Worm (Caenorhabditis elegans) whole organism, midembryonic: ENCODE results near the gene C46C2.3.

Experiments
- T22C8.4 ChIP-seq: fragments of 200-800 bp; sonication (Bioruptor generic); IDR thresholded peaks from 2 replicates; pipeline ENCODE4 v1.3.6; 2022; ENCODE audit warnings: missing genetic modification characterization, missing compliant biosample characterization
- cog-1 ChIP-seq: sonication (generic microtip); optimal IDR thresholded peaks from 2 replicates; lab custom pipeline; 2016; ENCODE audit warnings: missing genetic modification characterization, missing compliant biosample characterization
- flt-1 ChIP-seq: fragments of 200-800 bp; sonication (Bioruptor generic); IDR thresholded peaks from 2 replicates; pipeline ENCODE4 v1.3.6; 2022; ENCODE audit warnings: missing genetic modification characterization, missing compliant biosample characterization
- klf-2 ChIP-seq: fragments of 200-800 bp; sonication (Bioruptor generic); conservative IDR thresholded peaks from 2 replicates; pipeline ENCODE4 v1.3.6; 2022; ENCODE audit warnings: missing genetic modification reagents, missing genetic modification characterization, missing compliant biosample characterization
- med-1 ChIP-seq: sonication (generic microtip); optimal IDR thresholded peaks from 2 replicates; lab custom pipeline; 2017; ENCODE audit warnings: missing genetic modification characterization, mild to moderate bottlenecking, missing compliant biosample characterization, antibody characterized with exemption, missing genetic modification reagents; ENCODE audit not compliant: insufficient read depth
- ref-1 ChIP-seq: fragments of 200-800 bp; sonication (Bioruptor generic); conservative IDR thresholded peaks from 2 replicates; pipeline ENCODE4 v1.3.6; 2022; ENCODE audit warnings: missing genetic modification reagents, missing genetic modification characterization, missing compliant biosample characterization
- tab-1 ChIP-seq: fragments of 200-800 bp; sonication (Bioruptor generic); IDR thresholded peaks from 2 replicates; pipeline ENCODE4 v1.3.6; 2022; ENCODE audit warnings: missing genetic modification characterization, missing compliant biosample characterization
- ztf-23 ChIP-seq: fragments of 200-800 bp; sonication (Bioruptor generic); IDR thresholded peaks from 2 replicates; pipeline ENCODE4 v1.3.6; 2022; ENCODE audit warnings: missing genetic modification reagents, missing genetic modification characterization, missing compliant biosample characterization
- ztf-29 ChIP-seq: fragments of 200-800 bp; sonication (Bioruptor generic); IDR thresholded peaks from 2 replicates; pipeline ENCODE4 v1.3.6; 2022; ENCODE audit warnings: missing genetic modification reagents, missing genetic modification characterization, missing compliant biosample characterization

C46C2.3 gene

ce11 chrIV:9199939-9200202 lies 25.1 kb upstream of the C46C2.3 start, which contains the start of gene wnk-1:
TSS of gene wnk-1 (plus strand) at chrIV:9200103.
- no peak for TF ChIP-seq med-1 (GFP tag; lab: Kevin White, UChicago)

DNA sequence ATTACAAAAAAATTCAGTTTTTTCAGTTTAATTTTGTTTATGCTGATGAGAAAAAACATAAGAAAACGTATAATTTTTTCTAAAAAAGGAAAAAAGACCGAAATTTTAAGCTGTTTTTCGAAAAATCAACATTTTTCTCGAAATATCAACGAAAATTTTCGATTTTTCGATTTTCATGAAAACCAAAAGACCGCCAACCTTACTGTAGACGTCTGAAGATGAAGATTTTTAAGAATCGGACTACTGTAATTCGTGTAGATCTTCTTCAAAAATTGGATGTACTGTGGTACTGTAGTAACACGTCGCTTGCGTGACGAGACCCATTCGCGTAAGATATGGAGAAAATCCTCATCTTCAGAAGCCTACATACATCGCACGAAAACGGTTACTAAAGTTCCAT lies 14.1 kb upstream of the C46C2.3 start:
- TF ChIP-seq ztf-23: no peak
- no peak for TF ChIP-seq cog-1 (tag; lab: Kevin White, UChicago)
- no peak for TF ChIP-seq ref-1 (GFP tag; lab: Robert Waterston, UW)

ce11 chrIV:9212121-9212520 lies 12.8 kb upstream of the C46C2.3 start, which contains the start of gene C46C2.6:
TSS of gene C46C2.6 (plus strand) at chrIV:9212421.
- TF ChIP-seq cog-1 (tag; lab: Kevin White, UChicago) (no peak), tab-1 (no peak), T22C8.4 (GFP tag; lab: Robert Waterston, UW) (no peak), ztf-23 (no peak), med-1 (GFP tag; lab: Kevin White, UChicago) (no peak), ref-1 (GFP tag; lab: Robert Waterston, UW) (no peak), flt-1 (no peak), ztf-29 (no peak), klf-2 (no peak)

- TF ChIP-seq cog-1 (tag; lab: Kevin White, UChicago) (no peak), med-1 (GFP tag; lab: Kevin White, UChicago) (no peak), ref-1 (GFP tag; lab: Robert Waterston, UW) (no peak), klf-2 (no peak), ztf-29 (no peak), ztf-23 (no peak), tab-1 (no peak), flt-1 (no peak), T22C8.4 (GFP tag; lab: Robert Waterston, UW) (no peak)
Observed at ce11 chrIV:9214823-9215222, 10.1 kb upstream of the C46C2.3 start.

- TF ChIP-seq tab-1: no peak
- TF ChIP-seq T22C8.4 (GFP tag; lab: Robert Waterston, UW): no peak
- no peak for TF ChIP-seq flt-1
- no peak for TF ChIP-seq med-1 (GFP tag; lab: Kevin White, UChicago)
- no peak for TF ChIP-seq cog-1 (tag; lab: Kevin White, UChicago)
- TF ChIP-seq ref-1 (GFP tag; lab: Robert Waterston, UW): no peak
- TF ChIP-seq klf-2: no peak
- no peak for TF ChIP-seq ztf-23
- no peak for TF ChIP-seq ztf-29
Observed at ce11 chrIV:9215824-9216223, 9.1 kb upstream of the C46C2.3 start.

DNA sequence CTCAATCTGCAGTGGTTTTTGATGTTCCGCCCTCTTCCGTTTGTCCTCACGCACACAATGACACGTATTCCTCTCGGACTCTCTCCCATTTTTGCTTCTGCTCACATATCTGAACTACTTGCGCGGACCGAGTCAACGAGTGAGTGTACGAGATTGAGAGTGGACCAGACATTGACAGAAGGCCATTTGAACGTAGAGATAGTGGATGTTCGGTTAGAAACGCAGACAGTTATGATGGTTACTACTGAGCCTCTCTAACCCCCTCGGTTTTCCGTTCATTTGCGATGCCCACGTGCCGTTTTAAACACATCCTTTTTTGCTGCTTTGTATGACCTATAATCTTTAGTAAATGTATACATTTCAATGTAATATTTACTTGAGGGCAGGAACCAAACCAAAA lies 8.5 kb upstream of the C46C2.3 start:
- no peak for TF ChIP-seq med-1 (GFP tag; lab: Kevin White, UChicago)
- 0 out of 2 replicates have a peak, but pooled peaks have one; percentile 11 for TF ChIP-seq flt-1
- no peak for TF ChIP-seq cog-1 (tag; lab: Kevin White, UChicago)
- TF ChIP-seq klf-2: no peak
- TF ChIP-seq ztf-23: no peak

DNA sequence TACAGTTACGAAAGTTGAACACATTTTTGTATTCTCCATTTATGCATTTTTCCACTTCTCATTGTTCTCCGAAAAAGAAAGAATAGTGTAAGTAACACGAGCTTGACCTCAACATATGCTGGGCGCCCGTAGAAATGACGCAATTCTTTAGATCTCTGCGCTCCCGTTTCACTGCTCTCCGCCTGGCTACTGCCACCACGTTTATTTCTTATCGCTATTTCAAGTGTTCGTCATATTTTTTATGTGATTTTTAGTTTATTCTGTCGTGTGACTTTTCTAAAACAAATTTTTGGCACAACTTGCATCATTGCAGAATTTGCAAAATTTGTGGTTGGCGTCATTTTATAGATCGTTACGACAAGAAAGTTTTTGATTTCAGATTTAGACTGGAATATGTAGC lies 8.0 kb upstream of the C46C2.3 start:
- no peak for TF ChIP-seq tab-1
- no peak for TF ChIP-seq T22C8.4 (GFP tag; lab: Robert Waterston, UW)
- no peak for TF ChIP-seq ztf-23
- no peak for TF ChIP-seq med-1 (GFP tag; lab: Kevin White, UChicago)
- no peak for TF ChIP-seq klf-2
- no peak for TF ChIP-seq ref-1 (GFP tag; lab: Robert Waterston, UW)
- no peak for TF ChIP-seq ztf-29
- no peak for TF ChIP-seq cog-1 (tag; lab: Kevin White, UChicago)
- no peak for TF ChIP-seq flt-1

DNA sequence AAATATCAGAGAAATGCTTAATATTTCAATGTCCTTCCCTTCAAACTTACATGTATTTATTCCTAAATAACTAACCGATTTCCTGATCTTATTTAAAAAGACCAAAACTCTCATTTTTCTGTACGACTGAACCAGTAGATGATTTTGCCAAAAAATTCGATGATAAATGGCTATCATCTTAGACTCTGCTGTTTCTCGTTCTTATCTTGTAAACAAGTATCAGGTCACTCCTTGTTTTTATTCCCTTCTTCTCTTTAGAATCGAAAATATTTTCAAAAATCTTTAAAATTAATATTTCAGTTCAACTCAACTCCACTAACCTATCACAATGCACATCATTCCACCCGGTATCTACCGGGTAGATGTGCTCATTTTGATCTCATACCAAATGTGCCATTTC lies 7.5 kb upstream of the C46C2.3 start, which contains the start of gene C46C2.2:
C46C2.2 (plus strand) TSS at position 301 of the 400 bp plus-strand sequence.
- TF ChIP-seq flt-1: no peak

DNA sequence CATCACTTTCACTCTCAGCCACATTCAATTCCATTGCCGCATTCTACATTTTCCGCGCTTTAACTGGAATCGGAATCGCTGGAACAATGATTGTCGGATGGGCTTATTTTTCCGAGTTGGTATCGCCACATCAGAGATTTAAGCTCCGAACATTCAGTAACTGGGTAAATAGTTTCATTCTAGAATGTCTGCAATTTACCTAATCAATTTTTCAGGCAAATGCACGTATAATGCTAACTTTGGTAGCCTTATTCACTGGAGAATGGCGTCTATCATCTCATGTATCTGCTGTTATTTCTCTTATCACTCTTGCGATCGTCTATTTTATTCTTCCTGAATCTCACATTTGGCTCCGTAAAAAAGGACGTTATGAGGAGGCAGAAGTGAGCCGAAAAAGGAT lies 6.5 kb upstream of the C46C2.3 start:
- no peak for TF ChIP-seq klf-2
- no peak for TF ChIP-seq flt-1
- TF ChIP-seq tab-1: no peak
- TF ChIP-seq ztf-23: no peak
- TF ChIP-seq cog-1 (tag; lab: Kevin White, UChicago): no peak
- no peak for TF ChIP-seq ztf-29
- TF ChIP-seq T22C8.4 (GFP tag; lab: Robert Waterston, UW): no peak
- TF ChIP-seq ref-1 (GFP tag; lab: Robert Waterston, UW): no peak
- no peak for TF ChIP-seq med-1 (GFP tag; lab: Kevin White, UChicago)

DNA sequence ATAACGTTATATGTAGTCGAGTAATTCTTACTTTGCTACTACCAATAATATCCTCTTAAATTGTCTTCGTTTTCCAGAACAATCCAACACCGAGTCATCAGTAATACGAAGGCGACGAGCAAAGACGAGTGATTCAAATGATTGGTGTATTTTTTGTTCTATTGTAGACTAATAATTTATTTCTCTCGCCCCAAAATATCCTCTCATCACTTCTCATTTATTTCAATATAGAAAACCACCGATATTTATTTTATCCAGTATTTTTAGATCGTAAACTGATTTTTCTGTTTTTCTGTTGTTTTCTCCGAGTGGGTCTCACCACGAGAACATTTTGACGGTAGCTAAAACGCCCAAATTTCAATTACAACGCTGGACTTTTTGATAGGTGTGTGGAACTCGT lies 2.7 kb downstream of the C46C2.3 start:
- TF ChIP-seq klf-2 (no peak), cog-1 (tag; lab: Kevin White, UChicago) (no peak), ztf-29 (no peak), med-1 (GFP tag; lab: Kevin White, UChicago) (no peak), flt-1 (no peak), tab-1 (no peak), T22C8.4 (GFP tag; lab: Robert Waterston, UW) (no peak), ref-1 (GFP tag; lab: Robert Waterston, UW) (no peak), ztf-23 (no peak)

ce11 chrIV:9232421-9233141 lies 7.7 kb downstream of the C46C2.3 start, which contains the start of gene Y11D7A.3:
TSS of gene Y11D7A.3 (plus strand) at chrIV:9233091.
- TF ChIP-seq med-1 (GFP tag; lab: Kevin White, UChicago) (no peak), ref-1 (GFP tag; lab: Robert Waterston, UW) (no peak), flt-1 (no peak), cog-1 (tag; lab: Kevin White, UChicago) (no peak), T22C8.4 (GFP tag; lab: Robert Waterston, UW) (no peak), tab-1 (no peak), ztf-23 (no peak), ztf-29 (no peak), klf-2 (no peak)
